Fruit fly (Drosophila melanogaster) whole organism, embryonic: Measurements from ENCODE around the gene CG17571.
A peak's percentile ranks its signal among the peaks of the same experiment; 100 is the strongest.

Experiments used
- ATbp ChIP-seq: fragments of 200-800 bp; sonication (Bioruptor generic); optimal IDR thresholded peaks from 2 replicates; lab custom pipeline; 2017; ENCODE audit warnings: missing biosample characterization, mild to moderate bottlenecking, missing genetic modification characterization, missing genetic modification reagents
- Abd-B ChIP-seq: fragments of 200-800 bp; sonication (Bioruptor generic); optimal IDR thresholded peaks from 2 replicates; lab custom pipeline; 2018; ENCODE audit warnings: missing biosample characterization, mild to moderate bottlenecking, missing genetic modification characterization, moderate library complexity
- CG10959 ChIP-seq: fragments of 200-800 bp; sonication (Bioruptor generic); IDR thresholded peaks from 2 replicates; pipeline ENCODE4 v1.3.6; 2022; ENCODE audit warnings: missing biosample characterization, missing genetic modification characterization
- CG15011 ChIP-seq: fragments of 200-800 bp; sonication (Bioruptor generic); optimal IDR thresholded peaks from 3 replicates; lab custom pipeline; 2018; ENCODE audit warnings: missing biosample characterization, mild to moderate bottlenecking, missing genetic modification characterization
- CG16813 ChIP-seq: fragments of 200-800 bp; sonication (Bioruptor generic); IDR thresholded peaks from 3 replicates; pipeline ENCODE4 v1.3.6; 2022; ENCODE audit warnings: missing biosample characterization, missing genetic modification characterization; ENCODE audit not compliant: partially characterized antibody
- CG16863 ChIP-seq: fragments of 200-800 bp; sonication (Bioruptor generic); optimal IDR thresholded peaks from 3 replicates; lab custom pipeline; 2016; ENCODE audit warnings: missing biosample characterization, missing genetic modification characterization
- CG17361 ChIP-seq: fragments of 200-800 bp; sonication (Bioruptor generic); IDR thresholded peaks from 3 replicates; pipeline ENCODE4 v1.3.6; 2022; ENCODE audit warnings: missing biosample characterization, missing genetic modification characterization
- CG17568 ChIP-seq: fragments of 200-800 bp; sonication (Bioruptor generic); optimal IDR thresholded peaks from 2 replicates; lab custom pipeline; 2018; ENCODE audit warnings: missing biosample characterization, mild to moderate bottlenecking, missing genetic modification characterization, moderate library complexity
- CG17802 ChIP-seq: fragments of 200-800 bp; sonication (Bioruptor generic); optimal IDR thresholded peaks from 2 replicates; lab custom pipeline; 2018; ENCODE audit warnings: missing biosample characterization, mild to moderate bottlenecking, missing genetic modification characterization, moderate library complexity
- CG33213 ChIP-seq: fragments of 200-800 bp; sonication (Bioruptor generic); optimal IDR thresholded peaks from 3 replicates; lab custom pipeline; 2016; ENCODE audit warnings: missing biosample characterization, missing genetic modification characterization
- CG33557 ChIP-seq: fragments of 200-800 bp; sonication (Bioruptor generic); optimal IDR thresholded peaks from 2 replicates; lab custom pipeline; 2019; ENCODE audit warnings: missing biosample characterization, mild to moderate bottlenecking, missing genetic modification characterization, moderate library complexity
- CG34422 ChIP-seq: fragments of 200-800 bp; sonication (Bioruptor generic); IDR thresholded peaks from 3 replicates; pipeline ENCODE4 v1.3.6; 2022; ENCODE audit warnings: missing biosample characterization, missing genetic modification characterization
- CG3838 ChIP-seq: fragments of 200-800 bp; sonication (Bioruptor generic); optimal IDR thresholded peaks from 3 replicates; lab custom pipeline; 2016; ENCODE audit warnings: missing biosample characterization, missing genetic modification characterization
- CG4854 ChIP-seq: fragments of 200-800 bp; sonication (Bioruptor generic); optimal IDR thresholded peaks from 2 replicates; lab custom pipeline; 2016; ENCODE audit warnings: missing biosample characterization, missing genetic modification characterization, inconsistent platforms
- CG7271 ChIP-seq: fragments of 200-800 bp; sonication (Bioruptor generic); optimal IDR thresholded peaks from 2 replicates; lab custom pipeline; 2018; ENCODE audit warnings: missing biosample characterization, mild to moderate bottlenecking, missing genetic modification characterization, moderate library complexity
- CG7963 ChIP-seq: fragments of 200-800 bp; sonication (Bioruptor generic); IDR thresholded peaks from 3 replicates; pipeline ENCODE4 v1.3.6; 2022; ENCODE audit warnings: missing biosample characterization, missing genetic modification characterization; ENCODE audit not compliant: partially characterized antibody
- CG8388 ChIP-seq: fragments of 200-800 bp; sonication (Bioruptor generic); optimal IDR thresholded peaks from 2 replicates; lab custom pipeline; 2019; ENCODE audit warnings: missing biosample characterization, mild to moderate bottlenecking, missing genetic modification characterization, moderate library complexity
- D ChIP-seq, 2 experiments: fragments of 200-800 bp in 1 of 2; fragments of >200 bp in 1 of 2; sonication (Bioruptor generic) in 1 of 2; optimal IDR thresholded peaks; 2 replicates in 1 of 2; 3 replicates in 1 of 2; lab custom pipeline; 2017; ENCODE audit warnings: mild to moderate bottlenecking in 1 of 2, missing biosample characterization in 1 of 2, missing genetic modification characterization in 1 of 2, missing genetic modification reagents in 1 of 2
- Dip3 ChIP-seq: fragments of 200-800 bp; sonication (Bioruptor generic); optimal IDR thresholded peaks from 3 replicates; lab custom pipeline; 2016; ENCODE audit warnings: missing biosample characterization, missing genetic modification characterization
- Fer1 ChIP-seq: fragments of 200-800 bp; sonication (Bioruptor generic); optimal IDR thresholded peaks from 2 replicates; lab custom pipeline; 2017; ENCODE audit warnings: missing biosample characterization, mild to moderate bottlenecking, missing genetic modification characterization
- HHEX ChIP-seq: fragments of 200-800 bp; sonication (Bioruptor generic); optimal IDR thresholded peaks from 3 replicates; lab custom pipeline; 2017; ENCODE audit warnings: missing biosample characterization, mild to moderate bottlenecking, missing genetic modification characterization, missing genetic modification reagents
- Jarid2 ChIP-seq: fragments of 200-800 bp; sonication (Bioruptor generic); optimal IDR thresholded peaks from 3 replicates; lab custom pipeline; 2017; ENCODE audit warnings: mild to moderate bottlenecking, missing biosample characterization, missing genetic modification reagents, missing genetic modification characterization
- MBD-R2 ChIP-seq: fragments of 200-800 bp; sonication (Bioruptor generic); IDR thresholded peaks from 2 replicates; pipeline ENCODE4 v1.3.6; 2022; ENCODE audit warnings: missing biosample characterization, missing genetic modification characterization
- Mad ChIP-seq: fragments of 200-800 bp; sonication (Bioruptor generic); optimal IDR thresholded peaks from 2 replicates; lab custom pipeline; 2016; ENCODE audit warnings: missing biosample characterization, missing genetic modification characterization
- NC2β ChIP-seq: fragments of 200-800 bp; sonication (Bioruptor generic); optimal IDR thresholded peaks from 2 replicates; lab custom pipeline; 2016; ENCODE audit warnings: missing biosample characterization, missing genetic modification characterization
- Rx ChIP-seq: fragments of 200-800 bp; sonication (Bioruptor generic); IDR thresholded peaks from 2 replicates; pipeline ENCODE4 v1.3.6; 2022; ENCODE audit warnings: missing biosample characterization, missing genetic modification characterization
- Six4 ChIP-seq: fragments of 200-800 bp; sonication (Bioruptor generic); optimal IDR thresholded peaks from 2 replicates; lab custom pipeline; 2016; ENCODE audit warnings: missing biosample characterization, missing genetic modification characterization
- Spps ChIP-seq: fragments of 200-800 bp; sonication (Bioruptor generic); optimal IDR thresholded peaks from 2 replicates; lab custom pipeline; 2018; ENCODE audit warnings: missing biosample characterization, mild to moderate bottlenecking, missing genetic modification characterization
- Sry-β ChIP-seq: fragments of 200-800 bp; sonication (Bioruptor generic); optimal IDR thresholded peaks from 2 replicates; lab custom pipeline; 2018; ENCODE audit warnings: missing biosample characterization, mild to moderate bottlenecking, missing genetic modification characterization, moderate library complexity
- Trl ChIP-seq, 3 experiments: fragments of >200 bp in 2 of 3; fragments of 200-800 bp in 1 of 3; sonication (Bioruptor generic) in 1 of 3; optimal IDR thresholded peaks; 2 replicates in 1 of 3; 3 replicates in 2 of 3; lab custom pipeline; 2016 to 2017; ENCODE audit warnings: missing biosample characterization in 1 of 3, missing genetic modification characterization in 1 of 3
- Usf ChIP-seq: fragments of 200-800 bp; sonication (Bioruptor generic); optimal IDR thresholded peaks from 2 replicates; lab custom pipeline; 2017; ENCODE audit warnings: missing genotype, missing biosample characterization, missing genetic modification characterization
- az2 ChIP-seq: fragments of 200-800 bp; sonication (Bioruptor generic); optimal IDR thresholded peaks from 3 replicates; lab custom pipeline; 2016; ENCODE audit warnings: missing biosample characterization, missing genetic modification characterization
- bab2 ChIP-seq: fragments of 200-800 bp; sonication (Bioruptor generic); optimal IDR thresholded peaks from 2 replicates; lab custom pipeline; 2016; ENCODE audit warnings: missing biosample characterization, missing genetic modification characterization
- bowl ChIP-seq: fragments of 200-800 bp; sonication (Bioruptor generic); IDR thresholded peaks from 2 replicates; pipeline ENCODE4 v1.3.6; 2022; ENCODE audit warnings: missing biosample characterization, missing genetic modification characterization
- cwo ChIP-seq: fragments of 200-800 bp; sonication (Bioruptor generic); optimal IDR thresholded peaks from 3 replicates; lab custom pipeline; 2017; ENCODE audit warnings: missing biosample characterization, missing genetic modification characterization, mild to moderate bottlenecking, moderate library complexity, missing genetic modification reagents
- dati ChIP-seq: fragments of 200-800 bp; sonication (Bioruptor generic); IDR thresholded peaks from 2 replicates; pipeline ENCODE4 v1.3.6; 2022; ENCODE audit warnings: missing biosample characterization, missing genetic modification characterization
- gem ChIP-seq: fragments of 200-800 bp; sonication (Bioruptor generic); optimal IDR thresholded peaks from 2 replicates; lab custom pipeline; 2019; ENCODE audit warnings: missing biosample characterization, mild to moderate bottlenecking, missing genetic modification characterization, moderate library complexity
- hb ChIP-seq: fragments of 200-800 bp; sonication (Bioruptor generic); IDR thresholded peaks from 3 replicates; pipeline ENCODE4 v1.3.6; 2022; ENCODE audit warnings: missing biosample characterization, missing genetic modification characterization; ENCODE audit not compliant: partially characterized antibody
- her ChIP-seq: fragments of 200-800 bp; sonication (Bioruptor generic); optimal IDR thresholded peaks from 2 replicates; lab custom pipeline; 2016; ENCODE audit warnings: missing biosample characterization, missing genetic modification characterization
- ken ChIP-seq: fragments of 200-800 bp; sonication (Bioruptor generic); IDR thresholded peaks from 3 replicates; pipeline ENCODE4 v1.3.6; 2022; ENCODE audit warnings: missing biosample characterization, missing genetic modification characterization
- mam ChIP-seq: fragments of 200-800 bp; sonication (Bioruptor generic); optimal IDR thresholded peaks from 3 replicates; lab custom pipeline; 2016; ENCODE audit warnings: missing biosample characterization, missing genetic modification characterization
- peb ChIP-seq: fragments of 200-800 bp; sonication (Bioruptor generic); IDR thresholded peaks from 2 replicates; pipeline ENCODE4 v1.3.6; 2022; ENCODE audit warnings: missing biosample characterization, missing genetic modification characterization
- ranshi ChIP-seq: fragments of 200-800 bp; sonication (Bioruptor generic); IDR thresholded peaks from 2 replicates; pipeline ENCODE4 v1.3.6; 2022; ENCODE audit warnings: missing biosample characterization, missing genetic modification characterization
- schlank ChIP-seq: fragments of 200-800 bp; sonication (Bioruptor generic); optimal IDR thresholded peaks from 2 replicates; lab custom pipeline; 2018; ENCODE audit warnings: missing biosample characterization, mild to moderate bottlenecking, missing genetic modification characterization
- sens-2 ChIP-seq: fragments of 200-800 bp; sonication (Bioruptor generic); IDR thresholded peaks from 2 replicates; pipeline ENCODE4 v1.3.6; 2022; ENCODE audit warnings: missing biosample characterization, missing genetic modification characterization
- sisA ChIP-seq: fragments of 200-800 bp; sonication (Bioruptor generic); IDR thresholded peaks from 2 replicates; pipeline ENCODE4 v1.3.6; 2022; ENCODE audit warnings: missing biosample characterization, missing genetic modification characterization
- tap ChIP-seq: fragments of 200-800 bp; optimal IDR thresholded peaks from 3 replicates; lab custom pipeline; 2019; ENCODE audit warnings: missing biosample characterization, mild to moderate bottlenecking, missing genetic modification characterization, moderate library complexity
- twi ChIP-seq: fragments of 200-800 bp; optimal IDR thresholded peaks from 2 replicates; lab custom pipeline; 2019; ENCODE audit warnings: missing biosample characterization, mild to moderate bottlenecking, missing genetic modification characterization, moderate library complexity
- zen2 ChIP-seq: fragments of 200-800 bp; sonication (Bioruptor generic); IDR thresholded peaks from 3 replicates; pipeline ENCODE4 v1.3.6; 2022; ENCODE audit warnings: missing biosample characterization, missing genetic modification characterization; ENCODE audit not compliant: partially characterized antibody

The CG17571 gene

DNA sequence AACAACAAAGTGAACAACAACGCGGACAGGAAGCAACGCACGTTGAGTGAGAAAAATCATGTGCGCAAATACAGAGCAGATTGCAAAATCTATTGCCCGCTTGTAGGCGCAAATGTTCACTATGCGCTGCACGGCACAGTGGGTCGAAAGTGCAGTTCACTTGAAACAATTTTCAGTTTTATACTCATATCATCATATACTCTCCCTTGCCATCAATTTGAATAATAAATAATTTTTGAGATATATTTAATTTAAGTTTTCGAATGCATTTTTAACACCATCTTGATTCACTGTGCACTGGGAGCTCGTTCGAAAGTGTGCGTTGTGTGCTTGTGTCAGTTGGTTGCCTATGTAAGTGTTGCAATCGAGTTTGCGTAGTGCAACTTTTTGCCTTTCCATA is 10.2 kb upstream of the CG17571 start (continued):
- TF ChIP-seq zen2 (GFP tag; lab: Robert Waterston, UW): no peak
- TF ChIP-seq CG16863: peak; percentile 7
- no peak for TF ChIP-seq Sry-β
- peak; percentile 20 for TF ChIP-seq mam
- peak; percentile 53; the same call in 2 of the 3 replicates for TF ChIP-seq CG17361 (GFP tag; lab: Robert Waterston, UW)
- TF ChIP-seq CG4854 (GFP tag; lab: Kevin White, UChicago): peak; percentile 2
- TF ChIP-seq ken (GFP tag; lab: Robert Waterston, UW): peak; percentile 82; the same call in 2 of the 3 replicates
- TF ChIP-seq Jarid2 (GFP tag; lab: Kevin White, UChicago): peak; percentile 10
- peak; percentile 18 for TF ChIP-seq CG17802 (tag; lab: Kevin White, UChicago)
- no peak for TF ChIP-seq Trl (optimal IDR thresholded peaks at IDR 0.05; lab: Kevin White, UChicago)
- TF ChIP-seq Trl (GFP tag; optimal IDR thresholded peaks at IDR 0.05; lab: Kevin White, UChicago): peak; percentile 5
- TF ChIP-seq peb (GFP tag; lab: Robert Waterston, UW): peak; percentile 57; the same call in 1 of the 2 replicates
- no peak for TF ChIP-seq D (optimal IDR thresholded peaks at IDR 0.05; lab: Kevin White, UChicago)
- TF ChIP-seq D (GFP tag; optimal IDR thresholded peaks at IDR 0.05; lab: Kevin White, UChicago): peak; percentile 61
- peak; percentile 65; the same call in 2 of the 3 replicates for TF ChIP-seq CG34422 (GFP tag; lab: Robert Waterston, UW)
- TF ChIP-seq Usf: peak; percentile 61
- peak; percentile 23 for TF ChIP-seq CG17568 (GFP tag; lab: Kevin White, UChicago)
- peak; percentile 64 for TF ChIP-seq Spps (tag; lab: Kevin White, UChicago)
- TF ChIP-seq her (GFP tag; lab: Kevin White, UChicago): no peak
- peak; percentile 78 for TF ChIP-seq sisA
- TF ChIP-seq az2 (GFP tag; lab: Kevin White, UChicago): peak; percentile 84
- peak; percentile 53; the same call in 1 of the 2 replicates for TF ChIP-seq dati (GFP tag; lab: Robert Waterston, UW)
- peak; percentile 55 for TF ChIP-seq tap (tag; lab: Kevin White, UChicago)
- peak; percentile 38 for TF ChIP-seq CG3838 (GFP tag; lab: Kevin White, UChicago)
- peak; percentile 76 for TF ChIP-seq ranshi (GFP tag; lab: Robert Waterston, UW)
- peak; percentile 57 for TF ChIP-seq Abd-B (GFP tag; lab: Kevin White, UChicago)
- no peak for TF ChIP-seq Six4 (GFP tag; lab: Kevin White, UChicago)
- TF ChIP-seq CG10959: peak; percentile 93
- TF ChIP-seq bab2 (GFP tag; lab: Kevin White, UChicago): peak; percentile 5
- peak; percentile 44; the same call in 1 of the 3 replicates for TF ChIP-seq CG16813
- TF ChIP-seq Fer1 (GFP tag; lab: Kevin White, UChicago): peak; percentile 2
- TF ChIP-seq bowl (GFP tag; lab: Robert Waterston, UW): no peak
- peak; percentile 73 for TF ChIP-seq CG7271 (tag; lab: Kevin White, UChicago)
- TF ChIP-seq NC2β (GFP tag; lab: Kevin White, UChicago): peak; percentile 23
- TF ChIP-seq MBD-R2 (GFP tag; lab: Robert Waterston, UW): no peak
- TF ChIP-seq CG7963 (GFP tag; lab: Robert Waterston, UW): 0 out of 3 replicates have a peak, but pooled peaks have one; percentile 30
- peak; percentile 69 for TF ChIP-seq twi (tag; lab: Kevin White, UChicago)
- TF ChIP-seq schlank (tag; lab: Kevin White, UChicago): no peak
- peak; percentile 62 for TF ChIP-seq Mad (GFP tag; lab: Kevin White, UChicago)
- TF ChIP-seq CG8388 (GFP tag; lab: Kevin White, UChicago): peak; percentile 88
- peak; percentile 73 for TF ChIP-seq ATbp (GFP tag; lab: Kevin White, UChicago)
- peak; percentile 45; the same call in 1 of the 2 replicates for TF ChIP-seq Rx
- peak; percentile 6 for TF ChIP-seq cwo (GFP tag; lab: Kevin White, UChicago)
- peak; percentile 3 for TF ChIP-seq Dip3 (GFP tag; lab: Kevin White, UChicago)
- TF ChIP-seq CG33557 (GFP tag; lab: Kevin White, UChicago): peak; percentile 5
- TF ChIP-seq CG15011 (GFP tag; lab: Kevin White, UChicago): no peak
- TF ChIP-seq sens-2 (GFP tag; lab: Robert Waterston, UW): peak; percentile 69; the same call in 1 of the 2 replicates
- peak; percentile 36 for TF ChIP-seq HHEX
- peak; percentile 2 for TF ChIP-seq CG33213
- TF ChIP-seq gem (tag; lab: Kevin White, UChicago): peak; percentile 87
- no peak for TF ChIP-seq hb (GFP tag; lab: Robert Waterston, UW)
